Worm (Caenorhabditis elegans) whole organism, L1 larva: Measurements from ENCODE around the gene srj-21.

Experiments used
- C04F5.9 ChIP-seq: sonication (generic microtip); optimal IDR thresholded peaks from 2 replicates; lab custom pipeline; 2016; ENCODE audit warnings: missing genetic modification characterization, missing compliant biosample characterization
- C16A3.4 ChIP-seq: fragments of 150-350 bp; optimal IDR thresholded peaks from 2 replicates; lab custom pipeline; 2014; ENCODE audit warnings: missing biosample characterization, missing genetic modification characterization
- C34B4.2 ChIP-seq: sonication (generic microtip); optimal IDR thresholded peaks from 2 replicates; lab custom pipeline; 2017; ENCODE audit warnings: mild to moderate bottlenecking, missing genetic modification characterization, missing compliant biosample characterization
- F16B12.6 ChIP-seq: fragments of 150-350 bp; optimal IDR thresholded peaks from 2 replicates; lab custom pipeline; 2014; ENCODE audit warnings: missing biosample characterization, missing genetic modification characterization
- Y116A8C.19 ChIP-seq: sonication (generic microtip); optimal IDR thresholded peaks from 2 replicates; lab custom pipeline; 2016; ENCODE audit warnings: missing compliant biosample characterization, missing genetic modification characterization, borderline replicate concordance
- aha-1 ChIP-seq: fragments of 150-350 bp; optimal IDR thresholded peaks from 2 replicates; lab custom pipeline; 2014; ENCODE audit warnings: missing biosample characterization, missing genetic modification characterization
- aly-2 ChIP-seq: fragments of 150-350 bp; optimal IDR thresholded peaks from 2 replicates; lab custom pipeline; 2014; ENCODE audit warnings: missing biosample characterization, missing genetic modification characterization
- blmp-1 ChIP-seq: fragments of 150-350 bp; optimal IDR thresholded peaks from 2 replicates; lab custom pipeline; 2014; ENCODE audit warnings: missing biosample characterization, missing genetic modification characterization
- ceh-8 ChIP-seq: fragments of 200-800 bp; sonication (Bioruptor generic); optimal IDR thresholded peaks from 2 replicates; lab custom pipeline; 2018; ENCODE audit warnings: mild to moderate bottlenecking, missing genetic modification characterization, moderate library complexity, missing compliant biosample characterization
- ceh-88 ChIP-seq: fragments of 200-800 bp; sonication (Bioruptor generic); IDR thresholded peaks from 2 replicates; pipeline ENCODE4 v1.3.6; 2022; ENCODE audit warnings: missing genetic modification characterization, missing compliant biosample characterization
- ceh-90 ChIP-seq: sonication (generic microtip); optimal IDR thresholded peaks from 2 replicates; lab custom pipeline; 2016; ENCODE audit warnings: missing genetic modification characterization, missing compliant biosample characterization
- efl-1 ChIP-seq, 4 experiments: fragments of 150-350 bp; optimal IDR thresholded peaks in 3 of 4; peaks in 1 of 4; 1 replicate in 1 of 4; 2 replicates in 3 of 4; lab custom pipeline; 2014; ENCODE audit warnings: missing biosample characterization in 2 of 4, missing genetic modification characterization in 2 of 4, missing genetic modification reagents in 2 of 4
- egl-13 ChIP-seq: sonication (generic microtip); optimal IDR thresholded peaks from 2 replicates; lab custom pipeline; 2016; ENCODE audit warnings: missing genotype, missing genetic modification reagents, missing genetic modification characterization, missing compliant biosample characterization
- elt-2 ChIP-seq: sonication (generic microtip); optimal IDR thresholded peaks from 2 replicates; lab custom pipeline; 2016; ENCODE audit warnings: missing genetic modification characterization, mild to moderate bottlenecking, inconsistent platforms, missing compliant biosample characterization, missing genetic modification reagents
- elt-3 ChIP-seq, 6 experiments: fragments of 150-350 bp in 1 of 6; sonication (generic microtip); optimal IDR thresholded peaks; 2 replicates each; lab custom pipeline; 2017 to 2018; ENCODE audit warnings: missing biosample characterization in 6 of 6, missing genetic modification characterization in 6 of 6, inconsistent platforms in 1 of 6
- fkh-10 ChIP-seq: sonication (generic microtip); optimal IDR thresholded peaks from 2 replicates; lab custom pipeline; 2017; ENCODE audit warnings: missing biosample characterization, missing genetic modification reagents, missing genetic modification characterization
- fkh-8 ChIP-seq: sonication (generic microtip); optimal IDR thresholded peaks from 2 replicates; lab custom pipeline; 2016; ENCODE audit warnings: mild to moderate bottlenecking, missing genetic modification characterization, missing compliant biosample characterization
- grh-1 ChIP-seq: fragments of 200-800 bp; sonication (Bioruptor generic); IDR thresholded peaks from 2 replicates; pipeline ENCODE4 v1.3.6; 2022; ENCODE audit warnings: missing genetic modification reagents, missing genetic modification characterization, missing compliant biosample characterization
- hlh-17 ChIP-seq: fragments of 200-800 bp; sonication (Bioruptor generic); optimal IDR thresholded peaks from 2 replicates; lab custom pipeline; 2018; ENCODE audit warnings: missing genetic modification characterization, mild to moderate bottlenecking, missing compliant biosample characterization, moderate library complexity, borderline replicate concordance
- hlh-4 ChIP-seq: sonication (generic microtip); optimal IDR thresholded peaks from 2 replicates; lab custom pipeline; 2016; ENCODE audit warnings: mild to moderate bottlenecking, missing genetic modification characterization, missing compliant biosample characterization
- hpl-2 ChIP-seq: fragments of 150-350 bp; optimal IDR thresholded peaks from 2 replicates; lab custom pipeline; 2014; ENCODE audit warnings: missing biosample characterization, missing genetic modification reagents, missing genetic modification characterization
- isw-1 ChIP-seq: fragments of 200-800 bp; sonication (Bioruptor generic); IDR thresholded peaks from 2 replicates; pipeline ENCODE4 v1.3.6; 2022; ENCODE audit warnings: missing genetic modification characterization, missing compliant biosample characterization
- lin-13 ChIP-seq: fragments of 150-350 bp; optimal IDR thresholded peaks from 2 replicates; lab custom pipeline; 2014; ENCODE audit warnings: missing biosample characterization, missing genetic modification reagents, missing genetic modification characterization
- lin-39 ChIP-seq: fragments of 150-350 bp; optimal IDR thresholded peaks from 2 replicates; lab custom pipeline; 2014; ENCODE audit warnings: missing biosample characterization, missing genetic modification reagents, missing genetic modification characterization
- lir-3 ChIP-seq: sonication (generic microtip); optimal IDR thresholded peaks from 2 replicates; lab custom pipeline; 2016; ENCODE audit warnings: mild to moderate bottlenecking, missing genetic modification characterization, moderate library complexity, missing compliant biosample characterization; ENCODE audit not compliant: poor library complexity
- lsy-2 ChIP-seq, 2 experiments: fragments of 150-350 bp; optimal IDR thresholded peaks; 2 replicates each; lab custom pipeline; 2014; ENCODE audit warnings: missing biosample characterization in 2 of 2, missing genetic modification characterization in 2 of 2
- mab-9 ChIP-seq: fragments of 200-800 bp; sonication (Bioruptor generic); IDR thresholded peaks from 2 replicates; pipeline ENCODE4 v1.3.6; 2022; ENCODE audit warnings: missing genetic modification reagents, missing genetic modification characterization, missing compliant biosample characterization
- nhr-11 ChIP-seq: fragments of 150-350 bp; optimal IDR thresholded peaks from 2 replicates; lab custom pipeline; 2014; ENCODE audit warnings: missing biosample characterization, missing genetic modification characterization
- nhr-19 ChIP-seq: fragments of 200-800 bp; sonication (Bioruptor generic); conservative IDR thresholded peaks from 2 replicates; pipeline ENCODE4 v1.3.6; 2022; ENCODE audit warnings: missing genetic modification characterization, missing compliant biosample characterization
- nhr-237 ChIP-seq: fragments of 150-350 bp; optimal IDR thresholded peaks from 2 replicates; lab custom pipeline; 2014; ENCODE audit warnings: missing biosample characterization, missing genetic modification characterization
- nhr-28 ChIP-seq: fragments of 150-350 bp; optimal IDR thresholded peaks from 2 replicates; lab custom pipeline; 2014; ENCODE audit warnings: missing biosample characterization, missing genetic modification characterization
- nhr-71 ChIP-seq: sonication (generic microtip); optimal IDR thresholded peaks from 2 replicates; lab custom pipeline; 2016; ENCODE audit warnings: mild to moderate bottlenecking, missing genetic modification characterization, moderate library complexity, missing compliant biosample characterization
- nhr-76 ChIP-seq: sonication (generic microtip); optimal IDR thresholded peaks from 2 replicates; lab custom pipeline; 2017; ENCODE audit warnings: missing biosample characterization, missing genetic modification characterization
- pag-3 ChIP-seq: sonication (generic microtip); optimal IDR thresholded peaks from 2 replicates; lab custom pipeline; 2017; ENCODE audit warnings: missing genetic modification characterization, mild to moderate bottlenecking, missing compliant biosample characterization, antibody characterized with exemption, borderline replicate concordance; ENCODE audit not compliant: insufficient read depth
- pax-3 ChIP-seq: fragments of 200-800 bp; sonication (Bioruptor generic); optimal IDR thresholded peaks from 2 replicates; lab custom pipeline; 2018; ENCODE audit warnings: mild to moderate bottlenecking, missing genetic modification characterization, moderate library complexity, missing compliant biosample characterization
- rnt-1 ChIP-seq: sonication (generic microtip); optimal IDR thresholded peaks from 2 replicates; lab custom pipeline; 2016; ENCODE audit warnings: mild to moderate bottlenecking, missing genetic modification characterization, moderate library complexity, missing compliant biosample characterization
- skn-1 ChIP-seq: fragments of 150-350 bp; optimal IDR thresholded peaks from 2 replicates; lab custom pipeline; 2014; ENCODE audit warnings: missing biosample characterization, missing genetic modification characterization
- snpc-4 ChIP-seq: fragments of 150-350 bp; optimal IDR thresholded peaks from 2 replicates; lab custom pipeline; 2014; ENCODE audit warnings: missing biosample characterization, missing genetic modification characterization
- snu-23 ChIP-seq: sonication (generic microtip); optimal IDR thresholded peaks from 2 replicates; lab custom pipeline; 2016; ENCODE audit warnings: missing genetic modification characterization, missing compliant biosample characterization
- unc-30 ChIP-seq: sonication (generic microtip); optimal IDR thresholded peaks from 2 replicates; lab custom pipeline; 2017; ENCODE audit warnings: missing biosample characterization, missing genetic modification characterization
- unc-86 ChIP-seq: sonication (generic microtip); optimal IDR thresholded peaks from 2 replicates; lab custom pipeline; 2016; ENCODE audit warnings: missing genetic modification characterization, missing compliant biosample characterization
- vab-15 ChIP-seq: sonication (generic microtip); optimal IDR thresholded peaks from 2 replicates; lab custom pipeline; 2017; ENCODE audit warnings: missing genotype, mild to moderate bottlenecking, missing genetic modification characterization, missing compliant biosample characterization
- xbp-1 ChIP-seq: sonication (generic microtip); optimal IDR thresholded peaks from 2 replicates; lab custom pipeline; 2016; ENCODE audit warnings: missing genetic modification characterization, missing compliant biosample characterization
- zip-4 ChIP-seq: fragments of 200-800 bp; sonication (Bioruptor generic); optimal IDR thresholded peaks from 2 replicates; lab custom pipeline; 2018; ENCODE audit warnings: mild to moderate bottlenecking, missing genetic modification characterization, moderate library complexity, missing compliant biosample characterization

The srj-21 gene

DNA sequence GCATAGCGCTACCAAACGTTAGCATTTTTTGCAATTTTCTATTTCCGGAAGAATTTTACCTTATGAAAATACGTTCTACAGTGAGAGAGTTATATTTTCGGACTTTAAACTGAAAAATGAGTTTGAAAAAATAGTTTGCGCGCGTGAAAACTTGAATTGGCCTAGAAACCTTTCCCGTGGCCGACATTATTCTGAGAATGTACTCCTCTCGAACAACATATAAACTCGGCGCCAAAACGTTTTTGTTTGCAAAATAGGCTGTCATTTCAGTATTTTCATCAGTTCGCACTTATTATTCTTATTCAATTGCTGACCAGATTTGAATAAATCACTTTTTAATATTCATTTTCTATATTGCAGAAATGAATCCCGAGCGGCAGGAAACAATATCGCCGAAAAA lies 8.4 kb upstream of the srj-21 start, which contains the start of the genes mre-11 and wdr-5.3 (continued):
- TF ChIP-seq ceh-8 (GFP tag; lab: Kevin White, UChicago) (no peak), nhr-76 (tag; lab: Kevin White, UChicago) (no peak), lir-3 (tag; lab: Kevin White, UChicago) (peak; percentile 90), blmp-1 (peak; percentile 60), rnt-1 (tag; lab: Kevin White, UChicago) (peak; percentile 97), snpc-4 (tag; lab: Kevin White, UChicago) (peak; percentile 49), nhr-71 (tag; lab: Kevin White, UChicago) (peak; percentile 83), pax-3 (tag; lab: Kevin White, UChicago) (peak; percentile 60), C16A3.4 (tag; lab: Kevin White, UChicago) (peak; percentile 50), grh-1 (0 out of 2 replicates have a peak, but pooled peaks have one; percentile 18), ceh-90 (tag; lab: Kevin White, UChicago) (peak; percentile 78), egl-13 (tag; lab: Kevin White, UChicago) (peak; percentile 41), unc-30 (tag; lab: Kevin White, UChicago) (no peak), aly-2 (tag; lab: Kevin White, UChicago) (no peak), mab-9 (no peak), hlh-17 (no peak), nhr-19 (GFP tag; lab: Robert Waterston, UW) (peak; percentile 72), lin-13 (GFP tag; lab: Kevin White, UChicago) (peak; percentile 56), hlh-4 (tag; lab: Kevin White, UChicago) (no peak), xbp-1 (tag; lab: Kevin White, UChicago) (peak; percentile 75), lin-39 (tag; lab: Kevin White, UChicago) (no peak), nhr-237 (tag; lab: Kevin White, UChicago) (no peak), aha-1 (tag; lab: Kevin White, UChicago) (no peak), elt-3 (tag; optimal IDR thresholded peaks at IDR 0.05; lab: Kevin White, UChicago) (peak in 1 of 6 experiments; percentile 13), lsy-2 (tag; optimal IDR thresholded peaks at IDR 0.05; lab: Kevin White, UChicago) (peak; percentile 65 to 77), fkh-8 (tag; lab: Kevin White, UChicago) (peak; percentile 48), snu-23 (peak; percentile 80), F16B12.6 (tag; lab: Kevin White, UChicago) (peak; percentile 33), C34B4.2 (tag; lab: Kevin White, UChicago) (no peak), pag-3 (tag; lab: Kevin White, UChicago) (no peak), elt-2 (tag; lab: Kevin White, UChicago) (peak; percentile 18), nhr-28 (tag; lab: Kevin White, UChicago) (no peak), vab-15 (no peak), C04F5.9 (tag; lab: Kevin White, UChicago) (peak; percentile 29), fkh-10 (GFP tag; lab: Kevin White, UChicago) (no peak), nhr-11 (tag; lab: Kevin White, UChicago) (no peak), Y116A8C.19 (tag; lab: Kevin White, UChicago) (no peak), unc-86 (tag; lab: Kevin White, UChicago) (peak; percentile 51), hpl-2 (GFP tag; lab: Kevin White, UChicago) (no peak), ceh-88 (GFP tag; lab: Robert Waterston, UW) (no peak), zip-4 (GFP tag; lab: Kevin White, UChicago) (no peak), skn-1 (tag; lab: Kevin White, UChicago) (peak; percentile 57)

DNA sequence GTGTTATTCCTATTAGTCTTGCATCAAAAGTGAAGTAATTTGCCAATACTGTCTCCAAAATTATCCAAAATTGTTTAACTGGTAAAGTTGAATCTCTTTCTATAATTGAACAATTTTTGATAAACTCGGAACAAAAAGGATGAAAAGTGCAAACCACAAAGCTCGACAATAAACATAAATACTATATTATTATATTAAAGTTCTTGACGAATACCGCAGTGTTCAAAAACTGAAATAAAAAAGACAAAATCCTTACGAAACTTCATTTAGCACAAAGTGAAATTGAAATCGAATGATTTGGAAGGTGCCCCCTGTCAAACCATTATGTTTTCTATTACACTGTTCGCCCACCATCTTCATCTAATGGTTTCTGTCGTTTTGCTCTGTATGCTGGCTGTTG lies 3.8 kb upstream of the srj-21 start, which contains the start of gene ZC302.3:
TSS of gene ZC302.3 (minus strand) at position 101 of the 400 bp plus-strand sequence.
- no peak for TF ChIP-seq efl-1 (optimal IDR thresholded peaks at IDR 0.05; lab: Kevin White, UChicago)
- peak in 1 of 2 experiments; percentile 69 for TF ChIP-seq efl-1 (GFP tag; optimal IDR thresholded peaks at IDR 0.05 in 1 of 2; lab: Kevin White, UChicago)
- TF ChIP-seq isw-1 (GFP tag; lab: Robert Waterston, UW), result no peak
